Fruit fly (Drosophila melanogaster) whole organism, embryonic: ENCODE results near the gene CG31321.
A peak's percentile ranks its signal among the peaks of the same experiment; 100 is the strongest.

Experiments used
- Atf-2 ChIP-seq: fragments of 200-800 bp; sonication (Bioruptor generic); optimal IDR thresholded peaks from 2 replicates; lab custom pipeline; 2016; ENCODE audit warnings: missing biosample characterization, missing genetic modification characterization
- CG12155 ChIP-seq: fragments of 200-800 bp; sonication (Bioruptor generic); optimal IDR thresholded peaks from 3 replicates; lab custom pipeline; 2016; ENCODE audit warnings: missing biosample characterization, missing genetic modification characterization
- CG12942 ChIP-seq: fragments of 200-800 bp; sonication (Bioruptor generic); optimal IDR thresholded peaks from 3 replicates; lab custom pipeline; 2016; ENCODE audit warnings: missing biosample characterization, missing genetic modification characterization
- CG1832 ChIP-seq: fragments of 200-800 bp; sonication (Bioruptor generic); optimal IDR thresholded peaks from 2 replicates; lab custom pipeline; 2017; ENCODE audit warnings: missing biosample characterization, mild to moderate bottlenecking, missing genetic modification characterization, inconsistent platforms
- CG2712 ChIP-seq: fragments of 200-800 bp; optimal IDR thresholded peaks from 3 replicates; lab custom pipeline; 2019; ENCODE audit warnings: missing biosample characterization, mild to moderate bottlenecking, missing genetic modification characterization, moderate library complexity
- CG30403 ChIP-seq: fragments of 200-800 bp; sonication (Bioruptor generic); optimal IDR thresholded peaks from 3 replicates; lab custom pipeline; 2016; ENCODE audit warnings: missing biosample characterization, missing genetic modification characterization
- CG34422 ChIP-seq: fragments of 200-800 bp; sonication (Bioruptor generic); IDR thresholded peaks from 3 replicates; pipeline ENCODE4 v1.3.6; 2022; ENCODE audit warnings: missing biosample characterization, missing genetic modification characterization
- CG6175 ChIP-seq: fragments of 200-800 bp; sonication (Bioruptor generic); IDR thresholded peaks from 3 replicates; pipeline ENCODE4 v1.3.6; 2022; ENCODE audit warnings: missing biosample characterization, missing genetic modification characterization
- CG6683 ChIP-seq: fragments of 200-800 bp; sonication (Bioruptor generic); optimal IDR thresholded peaks from 2 replicates; lab custom pipeline; 2017; ENCODE audit warnings: missing biosample characterization, mild to moderate bottlenecking, missing genetic modification characterization, missing genetic modification reagents
- CG6854 ChIP-seq: fragments of 200-800 bp; sonication (Bioruptor generic); optimal IDR thresholded peaks from 3 replicates; lab custom pipeline; 2017; ENCODE audit warnings: missing biosample characterization, mild to moderate bottlenecking, missing genetic modification characterization
- CG7928 ChIP-seq: fragments of 200-800 bp; sonication (Bioruptor generic); optimal IDR thresholded peaks from 2 replicates; lab custom pipeline; 2017; ENCODE audit warnings: missing biosample characterization, mild to moderate bottlenecking, missing genetic modification characterization
- CG7963 ChIP-seq: fragments of 200-800 bp; sonication (Bioruptor generic); IDR thresholded peaks from 3 replicates; pipeline ENCODE4 v1.3.6; 2022; ENCODE audit warnings: missing biosample characterization, missing genetic modification characterization; ENCODE audit not compliant: partially characterized antibody
- CG8089 ChIP-seq: fragments of 200-800 bp; sonication (Bioruptor generic); optimal IDR thresholded peaks from 3 replicates; lab custom pipeline; 2016; ENCODE audit warnings: missing biosample characterization, missing genetic modification characterization
- CG8924 ChIP-seq: fragments of 200-800 bp; optimal IDR thresholded peaks from 3 replicates; lab custom pipeline; 2019; ENCODE audit warnings: missing biosample characterization, mild to moderate bottlenecking, missing genetic modification characterization, moderate library complexity
- Dip3 ChIP-seq: fragments of 200-800 bp; sonication (Bioruptor generic); optimal IDR thresholded peaks from 3 replicates; lab custom pipeline; 2016; ENCODE audit warnings: missing biosample characterization, missing genetic modification characterization
- ERR ChIP-seq: fragments of 200-800 bp; sonication (Bioruptor generic); optimal IDR thresholded peaks from 2 replicates; lab custom pipeline; 2016; ENCODE audit warnings: missing biosample characterization, missing genetic modification characterization
- Ets97D ChIP-seq: fragments of 200-800 bp; sonication (Bioruptor generic); optimal IDR thresholded peaks from 3 replicates; lab custom pipeline; 2016; ENCODE audit warnings: missing biosample characterization, missing genetic modification characterization
- HHEX ChIP-seq: fragments of 200-800 bp; sonication (Bioruptor generic); optimal IDR thresholded peaks from 3 replicates; lab custom pipeline; 2017; ENCODE audit warnings: missing biosample characterization, mild to moderate bottlenecking, missing genetic modification characterization, missing genetic modification reagents
- Hand ChIP-seq: fragments of 200-800 bp; sonication (Bioruptor generic); optimal IDR thresholded peaks from 2 replicates; lab custom pipeline; 2017; ENCODE audit warnings: mild to moderate bottlenecking, missing biosample characterization, missing genetic modification reagents, missing genetic modification characterization
- Hsf ChIP-seq: fragments of 200-800 bp; sonication (Bioruptor generic); optimal IDR thresholded peaks from 3 replicates; lab custom pipeline; 2016; ENCODE audit warnings: missing biosample characterization, missing genetic modification characterization
- Lhr ChIP-seq: fragments of 200-800 bp; sonication (Bioruptor generic); optimal IDR thresholded peaks from 3 replicates; lab custom pipeline; 2017; ENCODE audit warnings: mild to moderate bottlenecking, missing biosample characterization, missing genetic modification reagents, missing genetic modification characterization
- Max ChIP-seq: fragments of 200-800 bp; sonication (Bioruptor generic); optimal IDR thresholded peaks from 2 replicates; lab custom pipeline; 2016; ENCODE audit warnings: missing biosample characterization, mild to moderate bottlenecking, missing genetic modification characterization
- Meics ChIP-seq: fragments of 200-800 bp; sonication (Bioruptor generic); optimal IDR thresholded peaks from 2 replicates; lab custom pipeline; 2017; ENCODE audit warnings: missing biosample characterization, mild to moderate bottlenecking, missing genetic modification characterization
- NC2α ChIP-seq: fragments of 200-800 bp; sonication (Bioruptor generic); optimal IDR thresholded peaks from 2 replicates; lab custom pipeline; 2016; ENCODE audit warnings: missing biosample characterization, missing genetic modification characterization
- NK7.1 ChIP-seq: fragments of 200-800 bp; sonication (Bioruptor generic); optimal IDR thresholded peaks from 3 replicates; lab custom pipeline; 2016; ENCODE audit warnings: missing biosample characterization, missing genetic modification characterization
- Nf-YA ChIP-seq: fragments of 200-800 bp; sonication (Bioruptor generic); IDR thresholded peaks from 2 replicates; pipeline ENCODE4 v1.3.6; 2022; ENCODE audit warnings: missing biosample characterization, missing genetic modification characterization
- Ravus ChIP-seq: fragments of 200-800 bp; sonication (Bioruptor generic); IDR thresholded peaks from 2 replicates; pipeline ENCODE4 v1.3.6; 2022; ENCODE audit warnings: missing biosample characterization, missing genetic modification characterization
- Sox100B ChIP-seq: fragments of 200-800 bp; sonication (Bioruptor generic); optimal IDR thresholded peaks from 3 replicates; lab custom pipeline; 2018; ENCODE audit warnings: missing biosample characterization, mild to moderate bottlenecking, missing genetic modification characterization
- TFAM ChIP-seq: fragments of 200-800 bp; sonication (Bioruptor generic); optimal IDR thresholded peaks from 2 replicates; lab custom pipeline; 2017; ENCODE audit warnings: missing biosample characterization, missing genetic modification characterization, inconsistent platforms
- Trl ChIP-seq, 3 experiments: fragments of >200 bp in 2 of 3; fragments of 200-800 bp in 1 of 3; sonication (Bioruptor generic) in 1 of 3; optimal IDR thresholded peaks; 2 replicates in 1 of 3; 3 replicates in 2 of 3; lab custom pipeline; 2016 to 2017; ENCODE audit warnings: missing biosample characterization in 1 of 3, missing genetic modification characterization in 1 of 3
- ab ChIP-seq: fragments of 200-800 bp; sonication (Bioruptor generic); optimal IDR thresholded peaks from 2 replicates; lab custom pipeline; 2016; ENCODE audit warnings: missing biosample characterization, missing genetic modification characterization
- abd-A ChIP-seq: fragments of 200-800 bp; sonication (Bioruptor generic); optimal IDR thresholded peaks from 3 replicates; lab custom pipeline; 2019; ENCODE audit warnings: missing biosample characterization, mild to moderate bottlenecking, missing genetic modification characterization, moderate library complexity
- ara ChIP-seq: fragments of 200-800 bp; sonication (Bioruptor generic); IDR thresholded peaks from 2 replicates; pipeline ENCODE4 v1.3.6; 2022; ENCODE audit warnings: missing biosample characterization, missing genetic modification characterization
- bab2 ChIP-seq: fragments of 200-800 bp; sonication (Bioruptor generic); optimal IDR thresholded peaks from 2 replicates; lab custom pipeline; 2016; ENCODE audit warnings: missing biosample characterization, missing genetic modification characterization
- bowl ChIP-seq: fragments of 200-800 bp; sonication (Bioruptor generic); IDR thresholded peaks from 2 replicates; pipeline ENCODE4 v1.3.6; 2022; ENCODE audit warnings: missing biosample characterization, missing genetic modification characterization
- cas ChIP-seq: fragments of 200-800 bp; sonication (Bioruptor generic); IDR thresholded peaks from 2 replicates; pipeline ENCODE4 v1.3.6; 2022; ENCODE audit warnings: missing biosample characterization, missing genetic modification characterization
- chif ChIP-seq, 2 experiments: fragments of 200-800 bp; sonication (Bioruptor generic); optimal IDR thresholded peaks; 3 replicates each; lab custom pipeline; 2016; ENCODE audit warnings: missing biosample characterization in 2 of 2, missing genetic modification characterization in 2 of 2
- chm ChIP-seq: fragments of 200-800 bp; sonication (Bioruptor generic); IDR thresholded peaks from 2 replicates; pipeline ENCODE4 v1.3.6; 2022; ENCODE audit warnings: missing biosample characterization, missing genetic modification characterization
- danr ChIP-seq: fragments of 200-800 bp; sonication (Bioruptor generic); IDR thresholded peaks from 2 replicates; pipeline ENCODE4 v1.3.6; 2022; ENCODE audit warnings: missing biosample characterization, missing genetic modification characterization
- disco-r ChIP-seq: fragments of 200-800 bp; sonication (Bioruptor generic); optimal IDR thresholded peaks from 2 replicates; lab custom pipeline; 2016; ENCODE audit warnings: missing biosample characterization, missing genetic modification characterization
- exex ChIP-seq: fragments of 200-800 bp; sonication (Bioruptor generic); optimal IDR thresholded peaks from 4 replicates; lab custom pipeline; 2018; ENCODE audit warnings: missing biosample characterization, mild to moderate bottlenecking, missing genetic modification characterization, moderate library complexity
- nau ChIP-seq: fragments of 200-800 bp; sonication (Bioruptor generic); optimal IDR thresholded peaks from 3 replicates; lab custom pipeline; 2017; ENCODE audit warnings: missing biosample characterization, mild to moderate bottlenecking, missing genetic modification characterization, missing genetic modification reagents
- org-1 ChIP-seq: fragments of 200-800 bp; sonication (Bioruptor generic); optimal IDR thresholded peaks from 2 replicates; lab custom pipeline; 2017; ENCODE audit warnings: missing biosample characterization, missing genetic modification characterization
- phol ChIP-seq: fragments of 200-800 bp; sonication (Bioruptor generic); optimal IDR thresholded peaks from 3 replicates; lab custom pipeline; 2018; ENCODE audit warnings: missing biosample characterization, mild to moderate bottlenecking, missing genetic modification characterization, moderate library complexity
- pnt ChIP-seq: fragments of 200-800 bp; sonication (Bioruptor generic); optimal IDR thresholded peaks from 3 replicates; lab custom pipeline; 2016; ENCODE audit warnings: missing biosample characterization, missing genetic modification characterization
- seq ChIP-seq: fragments of 200-800 bp; sonication (Bioruptor generic); IDR thresholded peaks from 2 replicates; pipeline ENCODE4 v1.3.6; 2022; ENCODE audit warnings: missing biosample characterization, missing genetic modification characterization
- sob ChIP-seq: fragments of 200-800 bp; sonication (Bioruptor generic); IDR thresholded peaks from 2 replicates; pipeline ENCODE4 v1.3.6; 2022; ENCODE audit warnings: missing biosample characterization, missing genetic modification characterization
- stc ChIP-seq: fragments of 200-800 bp; sonication (Bioruptor generic); IDR thresholded peaks from 2 replicates; pipeline ENCODE4 v1.3.6; 2022; ENCODE audit warnings: missing biosample characterization, missing genetic modification characterization
- tap ChIP-seq: fragments of 200-800 bp; optimal IDR thresholded peaks from 3 replicates; lab custom pipeline; 2019; ENCODE audit warnings: missing biosample characterization, mild to moderate bottlenecking, missing genetic modification characterization, moderate library complexity
- trem ChIP-seq: fragments of 200-800 bp; optimal IDR thresholded peaks from 3 replicates; lab custom pipeline; 2019; ENCODE audit warnings: missing biosample characterization, mild to moderate bottlenecking, missing genetic modification characterization, moderate library complexity
- tx ChIP-seq: fragments of 200-800 bp; sonication (Bioruptor generic); optimal IDR thresholded peaks from 2 replicates; lab custom pipeline; 2016; ENCODE audit warnings: missing biosample characterization, missing genetic modification characterization

CG31321 gene

dm6 chr3R:14283042-14283626, 27.0 kb upstream of the CG31321 start (continued):
- TF ChIP-seq ara (GFP tag; lab: Robert Waterston, UW) (no peak), bowl (GFP tag; lab: Robert Waterston, UW) (no peak), sob (no peak), NK7.1 (GFP tag; lab: Kevin White, UChicago) (no peak), CG7963 (no peak), CG12155 (GFP tag; lab: Kevin White, UChicago) (peak; percentile 34), CG2712 (tag; lab: Kevin White, UChicago) (peak; percentile 29), CG30403 (GFP tag; lab: Kevin White, UChicago) (peak; percentile 50), Nf-YA (GFP tag; lab: Robert Waterston, UW) (no peak), seq (GFP tag; lab: Robert Waterston, UW) (no peak), Atf-2 (GFP tag; lab: Kevin White, UChicago) (peak; percentile 61), disco-r (GFP tag; lab: Kevin White, UChicago) (no peak), CG6854 (GFP tag; lab: Kevin White, UChicago) (no peak), Trl (optimal IDR thresholded peaks at IDR 0.05; lab: Kevin White, UChicago) (peak in 1 of 2 experiments; percentile 46), Trl (GFP tag; optimal IDR thresholded peaks at IDR 0.05; lab: Kevin White, UChicago) (no peak), Ets97D (GFP tag; lab: Kevin White, UChicago) (no peak), bab2 (GFP tag; lab: Kevin White, UChicago) (no peak), Ravus (GFP tag; lab: Robert Waterston, UW) (no peak), CG12942 (peak; percentile 28), cas (GFP tag; lab: Robert Waterston, UW) (no peak), Max (GFP tag; lab: Kevin White, UChicago) (no peak), CG1832 (GFP tag; lab: Kevin White, UChicago) (peak; percentile 83), exex (tag; lab: Kevin White, UChicago) (peak; percentile 73), danr (GFP tag; lab: Robert Waterston, UW) (no peak), HHEX (GFP tag; lab: Kevin White, UChicago) (peak; percentile 38), Lhr (GFP tag; lab: Kevin White, UChicago) (no peak), trem (tag; lab: Kevin White, UChicago) (no peak), nau (GFP tag; lab: Kevin White, UChicago) (no peak), abd-A (tag; lab: Kevin White, UChicago) (no peak), CG8089 (GFP tag; lab: Kevin White, UChicago) (no peak), tx (GFP tag; lab: Kevin White, UChicago) (no peak), NC2α (GFP tag; lab: Kevin White, UChicago) (no peak), TFAM (no peak), Dip3 (GFP tag; lab: Kevin White, UChicago) (peak; percentile 37), Sox100B (GFP tag; lab: Kevin White, UChicago) (peak; percentile 7), org-1 (GFP tag; lab: Kevin White, UChicago) (no peak), CG8924 (peak; percentile 18), Hsf (peak; percentile 72), chif (GFP tag; optimal IDR thresholded peaks at IDR 0.05; lab: Kevin White, UChicago) (peak in 1 of 2 experiments; percentile 37), Meics (GFP tag; lab: Kevin White, UChicago) (peak; percentile 45), stc (no peak), phol (tag; lab: Kevin White, UChicago) (peak; percentile 34), CG6175 (GFP tag; lab: Robert Waterston, UW) (no peak), ab (GFP tag; lab: Kevin White, UChicago) (no peak), tap (no peak), CG7928 (GFP tag; lab: Kevin White, UChicago) (no peak), pnt (GFP tag; lab: Kevin White, UChicago) (no peak), Hand (GFP tag; lab: Kevin White, UChicago) (peak; percentile 11), CG6683 (GFP tag; lab: Kevin White, UChicago) (no peak), CG34422 (GFP tag; lab: Robert Waterston, UW) (no peak), ERR (peak; percentile 4), chm (no peak)
